Fruit fly (Drosophila melanogaster): ENCODE data around the gene ND-B22.

ND-B22 gene

dm6 chr2L:13354580-13355347, 16.1 kb downstream of the ND-B22 start, which contains the start of gene CG9395:
Gene CG9395 (minus strand): TSS chr2L:13355073.
- TF ChIP-seq brk (GFP tag; optimal IDR thresholded peaks at IDR 0.05), result no peak
- no peak for TF ChIP-seq foxo (GFP tag; optimal IDR thresholded peaks at IDR 0.05)
- TF ChIP-seq sv (GFP tag; optimal IDR thresholded peaks at IDR 0.05), result no peak
- TF ChIP-seq Rel (GFP tag; optimal IDR thresholded peaks at IDR 0.05), result no peak
- TF ChIP-seq Rel (tag; optimal IDR thresholded peaks at IDR 0.05), result no peak
- TF ChIP-seq dsf (GFP tag; optimal IDR thresholded peaks at IDR 0.05; ENCODE audit: borderline replicate concordance), result no peak

- TF ChIP-seq Myc (optimal IDR thresholded peaks at IDR 0.05) (peak; percentile 37), tai (GFP tag; optimal IDR thresholded peaks at IDR 0.05) (no peak)
These were observed 21.5 kb downstream of the ND-B22 start for dm6 chr2L:13349237-13349902.

- TF ChIP-seq sv (GFP tag; optimal IDR thresholded peaks at IDR 0.05), result no peak
- TF ChIP-seq brk (GFP tag; optimal IDR thresholded peaks at IDR 0.05), result no peak
- TF ChIP-seq woc (GFP tag; optimal IDR thresholded peaks at IDR 0.05), result no peak
- no peak for TF ChIP-seq usp (GFP tag; optimal IDR thresholded peaks at IDR 0.05)
- no peak for TF ChIP-seq fru (GFP tag; optimal IDR thresholded peaks at IDR 0.05)
- no peak for TF ChIP-seq dl (GFP tag; optimal IDR thresholded peaks at IDR 0.05; ENCODE audit: insufficient read depth in 1 of 2, partially characterized antibody in 2 of 2)
These were observed 23.4 kb downstream of the ND-B22 start, which contains the start of gene CG16826 for dm6 chr2L:13347473-13347872. Gene CG16826 (plus strand): TSS chr2L:13347773.

- TF ChIP-seq psq (GFP tag; optimal IDR thresholded peaks at IDR 0.05), result no peak
- no peak for TF ChIP-seq dsf (GFP tag; optimal IDR thresholded peaks at IDR 0.05; ENCODE audit: borderline replicate concordance)
- TF ChIP-seq usp (GFP tag; optimal IDR thresholded peaks at IDR 0.05), result no peak
- no peak for TF ChIP-seq Myc (optimal IDR thresholded peaks at IDR 0.05)
- TF ChIP-seq Dif (GFP tag; optimal IDR thresholded peaks at IDR 0.05; ENCODE audit: partially characterized antibody), result no peak
- TF ChIP-seq Jra (GFP tag; optimal IDR thresholded peaks at IDR 0.05), result no peak
- no peak for TF ChIP-seq ey (GFP tag; optimal IDR thresholded peaks at IDR 0.05)
- TF ChIP-seq pan (optimal IDR thresholded peaks at IDR 0.05), result no peak
These were observed 38.2 kb downstream of the ND-B22 start for dm6 chr2L:13332736-13333135.

- TF ChIP-seq N (GFP tag; optimal IDR thresholded peaks at IDR 0.05), result no peak
- no peak for TF ChIP-seq rgr (GFP tag; optimal IDR thresholded peaks at IDR 0.05)
- peak; percentile 2 for TF ChIP-seq Dif (GFP tag; optimal IDR thresholded peaks at IDR 0.05; ENCODE audit: partially characterized antibody)
These were observed 38.9 kb downstream of the ND-B22 start for dm6 chr2L:13331868-13332544.

- TF ChIP-seq Abd-B (GFP tag; optimal IDR thresholded peaks at IDR 0.05) (no peak), Jra (GFP tag; optimal IDR thresholded peaks at IDR 0.05) (no peak), rgr (GFP tag; optimal IDR thresholded peaks at IDR 0.05) (no peak), brk (GFP tag; optimal IDR thresholded peaks at IDR 0.05) (no peak), CG32264 (GFP tag; optimal IDR thresholded peaks at IDR 0.05) (no peak), HLH106 (tag; optimal IDR thresholded peaks at IDR 0.05) (no peak), Rel (GFP tag; optimal IDR thresholded peaks at IDR 0.05) (no peak), Rel (tag; optimal IDR thresholded peaks at IDR 0.05) (no peak), dl (GFP tag; optimal IDR thresholded peaks at IDR 0.05; ENCODE audit: insufficient read depth in 1 of 2, partially characterized antibody in 2 of 2) (no peak), foxo (GFP tag; optimal IDR thresholded peaks at IDR 0.05) (no peak), sage (GFP tag; optimal IDR thresholded peaks at IDR 0.05) (no peak), Dif (GFP tag; optimal IDR thresholded peaks at IDR 0.05; ENCODE audit: partially characterized antibody) (no peak), dsf (GFP tag; optimal IDR thresholded peaks at IDR 0.05; ENCODE audit: borderline replicate concordance) (no peak), OdsH (GFP tag; optimal IDR thresholded peaks at IDR 0.05) (no peak), Dfd (GFP tag; optimal IDR thresholded peaks at IDR 0.05) (no peak), jim (GFP tag; optimal IDR thresholded peaks at IDR 0.05) (no peak)
These were observed 39.9 kb downstream of the ND-B22 start, which contains the start of gene hbt for dm6 chr2L:13331021-13331420. Gene hbt (minus strand): TSS chr2L:13331121.

Data from whole organism, wandering third instar larva.